Fruit fly (Drosophila melanogaster): ENCODE data around the gene Ldsdh1.

- TF ChIP-seq Rel (GFP tag; optimal IDR thresholded peaks at IDR 0.05), result no peak
- TF ChIP-seq Rel (tag; optimal IDR thresholded peaks at IDR 0.05), result no peak
- TF ChIP-seq OdsH (GFP tag; optimal IDR thresholded peaks at IDR 0.05), result no peak
- peak; percentile 3 for TF ChIP-seq h (GFP tag; optimal IDR thresholded peaks at IDR 0.05)
- no peak for TF ChIP-seq Jra (GFP tag; optimal IDR thresholded peaks at IDR 0.05)
- TF ChIP-seq CG9705 (GFP tag; optimal IDR thresholded peaks at IDR 0.05), result no peak
- no peak for TF ChIP-seq sage (GFP tag; optimal IDR thresholded peaks at IDR 0.05)
- TF ChIP-seq HLH106 (tag; optimal IDR thresholded peaks at IDR 0.05), result peak; percentile 1
- TF ChIP-seq jim (GFP tag; optimal IDR thresholded peaks at IDR 0.05), result no peak
- TF ChIP-seq pan (optimal IDR thresholded peaks at IDR 0.05), result no peak
- no peak for TF ChIP-seq br (GFP tag; optimal IDR thresholded peaks at IDR 0.05)
Observed at dm6 chrX:8129204-8129997, 48.0 kb upstream of the Ldsdh1 start, which contains the start of gene CG2116.
